Fruit fly (Drosophila melanogaster) whole organism, embryonic: Measurements from ENCODE around the gene Nin.

Experiments
- Abd-B ChIP-seq: fragments of 200-800 bp; sonication (Bioruptor generic); optimal IDR thresholded peaks from 2 replicates; lab custom pipeline; 2018; ENCODE audit warnings: missing biosample characterization, mild to moderate bottlenecking, missing genetic modification characterization, moderate library complexity
- Asciz ChIP-seq: fragments of 200-800 bp; sonication (Bioruptor generic); optimal IDR thresholded peaks from 2 replicates; lab custom pipeline; 2017; ENCODE audit warnings: missing biosample characterization, mild to moderate bottlenecking, missing genetic modification characterization, missing genetic modification reagents
- Atf3 ChIP-seq: fragments of 200-800 bp; sonication (Bioruptor generic); optimal IDR thresholded peaks from 3 replicates; lab custom pipeline; 2016; ENCODE audit warnings: missing biosample characterization, missing genetic modification characterization
- Atf6 ChIP-seq: fragments of 200-800 bp; sonication (Bioruptor generic); IDR thresholded peaks from 2 replicates; pipeline ENCODE4 v1.3.6; 2022; ENCODE audit warnings: missing biosample characterization, missing genetic modification characterization
- Bgb ChIP-seq: fragments of 200-800 bp; sonication (Bioruptor generic); IDR thresholded peaks from 2 replicates; pipeline ENCODE4 v1.3.6; 2022; ENCODE audit warnings: missing biosample characterization, missing genetic modification characterization; ENCODE audit not compliant: partially characterized antibody
- C15 ChIP-seq: fragments of 200-800 bp; sonication (Bioruptor generic); IDR thresholded peaks from 3 replicates; pipeline ENCODE4 v1.3.6; 2022; ENCODE audit warnings: missing biosample characterization, missing genetic modification characterization
- CG10147 ChIP-seq: fragments of 200-800 bp; sonication (Bioruptor generic); optimal IDR thresholded peaks from 2 replicates; lab custom pipeline; 2019; ENCODE audit warnings: missing biosample characterization, mild to moderate bottlenecking, missing genetic modification characterization, moderate library complexity
- CG10431 ChIP-seq: fragments of 200-800 bp; sonication (Bioruptor generic); optimal IDR thresholded peaks from 3 replicates; lab custom pipeline; 2018; ENCODE audit warnings: missing biosample characterization, mild to moderate bottlenecking, missing genetic modification characterization
- CG10543 ChIP-seq: fragments of 200-800 bp; sonication (Bioruptor generic); optimal IDR thresholded peaks from 3 replicates; lab custom pipeline; 2017; ENCODE audit warnings: missing biosample characterization, mild to moderate bottlenecking, missing genetic modification characterization, moderate library complexity
- CG11247 ChIP-seq: fragments of 200-800 bp; sonication (Bioruptor generic); IDR thresholded peaks from 2 replicates; pipeline ENCODE4 v1.3.6; 2022; ENCODE audit warnings: missing biosample characterization, missing genetic modification characterization
- CG11696 ChIP-seq: fragments of 200-800 bp; sonication (Bioruptor generic); IDR thresholded peaks from 2 replicates; pipeline ENCODE4 v1.3.6; 2022; ENCODE audit warnings: missing biosample characterization, missing genetic modification characterization
- CG12071 ChIP-seq: fragments of 200-800 bp; sonication (Bioruptor generic); optimal IDR thresholded peaks from 3 replicates; lab custom pipeline; 2018; ENCODE audit warnings: missing biosample characterization, mild to moderate bottlenecking, missing genetic modification characterization
- CG12104 ChIP-seq: fragments of 200-800 bp; sonication (Bioruptor generic); optimal IDR thresholded peaks from 3 replicates; lab custom pipeline; 2016; ENCODE audit warnings: missing biosample characterization, missing genetic modification characterization
- CG12219 ChIP-seq: fragments of 200-800 bp; sonication (Bioruptor generic); optimal IDR thresholded peaks from 3 replicates; lab custom pipeline; 2018; ENCODE audit warnings: missing biosample characterization, mild to moderate bottlenecking, missing genetic modification characterization
- CG17385 ChIP-seq: fragments of 200-800 bp; sonication (Bioruptor generic); optimal IDR thresholded peaks from 3 replicates; lab custom pipeline; 2018; ENCODE audit warnings: missing biosample characterization, mild to moderate bottlenecking, missing genetic modification characterization
- CG18599 ChIP-seq: fragments of 200-800 bp; sonication (Bioruptor generic); optimal IDR thresholded peaks from 3 replicates; lab custom pipeline; 2017; ENCODE audit warnings: missing biosample characterization, missing genetic modification characterization, mild to moderate bottlenecking, moderate library complexity, missing genetic modification reagents
- CG2875 ChIP-seq: fragments of 200-800 bp; sonication (Bioruptor generic); optimal IDR thresholded peaks from 2 replicates; lab custom pipeline; 2017; ENCODE audit warnings: missing biosample characterization, mild to moderate bottlenecking, missing genetic modification characterization, missing genetic modification reagents
- CG31224 ChIP-seq: fragments of 200-800 bp; sonication (Bioruptor generic); IDR thresholded peaks from 2 replicates; pipeline ENCODE4 v1.3.6; 2022; ENCODE audit warnings: missing biosample characterization, missing genetic modification characterization
- CG34422 ChIP-seq: fragments of 200-800 bp; sonication (Bioruptor generic); IDR thresholded peaks from 3 replicates; pipeline ENCODE4 v1.3.6; 2022; ENCODE audit warnings: missing biosample characterization, missing genetic modification characterization
- CG5953 ChIP-seq: fragments of 200-800 bp; sonication (Bioruptor generic); IDR thresholded peaks from 2 replicates; pipeline ENCODE4 v1.3.6; 2022; ENCODE audit warnings: missing biosample characterization, missing genetic modification characterization
- CG6689 ChIP-seq: fragments of 200-800 bp; sonication (Bioruptor generic); IDR thresholded peaks from 2 replicates; pipeline ENCODE4 v1.3.6; 2022; ENCODE audit warnings: missing biosample characterization, missing genetic modification characterization
- CG6765 ChIP-seq: fragments of 200-800 bp; sonication (Bioruptor generic); optimal IDR thresholded peaks from 3 replicates; lab custom pipeline; 2017; ENCODE audit warnings: missing biosample characterization, mild to moderate bottlenecking, missing genetic modification characterization
- CG7745 ChIP-seq: fragments of 200-800 bp; sonication (Bioruptor generic); optimal IDR thresholded peaks from 2 replicates; lab custom pipeline; 2018; ENCODE audit warnings: missing biosample characterization, mild to moderate bottlenecking, missing genetic modification characterization, moderate library complexity
- CG8765 ChIP-seq: fragments of 200-800 bp; sonication (Bioruptor generic); IDR thresholded peaks from 2 replicates; pipeline ENCODE4 v1.3.6; 2022; ENCODE audit warnings: missing biosample characterization, missing genetic modification characterization
- D ChIP-seq, 2 experiments: fragments of 200-800 bp in 1 of 2; fragments of >200 bp in 1 of 2; sonication (Bioruptor generic) in 1 of 2; optimal IDR thresholded peaks; 2 replicates in 1 of 2; 3 replicates in 1 of 2; lab custom pipeline; 2017; ENCODE audit warnings: mild to moderate bottlenecking in 1 of 2, missing biosample characterization in 1 of 2, missing genetic modification characterization in 1 of 2, missing genetic modification reagents in 1 of 2
- E2f1 ChIP-seq: fragments of 200-800 bp; sonication (Bioruptor generic); IDR thresholded peaks from 2 replicates; pipeline ENCODE4 v1.3.6; 2022; ENCODE audit warnings: missing biosample characterization, missing genetic modification characterization
- ERR ChIP-seq: fragments of 200-800 bp; sonication (Bioruptor generic); optimal IDR thresholded peaks from 2 replicates; lab custom pipeline; 2016; ENCODE audit warnings: missing biosample characterization, missing genetic modification characterization
- Ets65A ChIP-seq: fragments of 200-800 bp; sonication (Bioruptor generic); peaks from one replicate; lab custom pipeline; 2016; ENCODE audit warnings: missing biosample characterization, missing genetic modification characterization
- Gsc ChIP-seq: fragments of 200-800 bp; sonication (Bioruptor generic); IDR thresholded peaks from 2 replicates; pipeline ENCODE4 v1.3.6; 2022; ENCODE audit warnings: missing biosample characterization, missing genetic modification characterization
- Gug ChIP-seq: fragments of 200-800 bp; sonication (Bioruptor generic); IDR thresholded peaks from 4 replicates; pipeline ENCODE4 v1.3.6; 2022; ENCODE audit warnings: missing biosample characterization, missing genetic modification characterization
- HHEX ChIP-seq: fragments of 200-800 bp; sonication (Bioruptor generic); optimal IDR thresholded peaks from 3 replicates; lab custom pipeline; 2017; ENCODE audit warnings: missing biosample characterization, mild to moderate bottlenecking, missing genetic modification characterization, missing genetic modification reagents
- HLH54F ChIP-seq: fragments of 200-800 bp; sonication (Bioruptor generic); optimal IDR thresholded peaks from 3 replicates; lab custom pipeline; 2016; ENCODE audit warnings: missing biosample characterization, missing genetic modification characterization
- HmgZ ChIP-seq: fragments of 200-800 bp; sonication (Bioruptor generic); optimal IDR thresholded peaks from 2 replicates; lab custom pipeline; 2018; ENCODE audit warnings: missing biosample characterization, mild to moderate bottlenecking, missing genetic modification characterization
- Hr3 ChIP-seq: fragments of 200-800 bp; sonication (Bioruptor generic); optimal IDR thresholded peaks from 3 replicates; lab custom pipeline; 2016; ENCODE audit warnings: missing biosample characterization, missing genetic modification characterization
- Xbp1 ChIP-seq: fragments of 200-800 bp; sonication (Bioruptor generic); optimal IDR thresholded peaks from 3 replicates; lab custom pipeline; 2016; ENCODE audit warnings: missing biosample characterization, mild to moderate bottlenecking, missing genetic modification characterization
- YL-1 ChIP-seq: fragments of 200-800 bp; sonication (Bioruptor generic); optimal IDR thresholded peaks from 3 replicates; lab custom pipeline; 2017; ENCODE audit warnings: missing biosample characterization, mild to moderate bottlenecking, missing genetic modification characterization
- abd-A ChIP-seq: fragments of 200-800 bp; sonication (Bioruptor generic); optimal IDR thresholded peaks from 3 replicates; lab custom pipeline; 2019; ENCODE audit warnings: missing biosample characterization, mild to moderate bottlenecking, missing genetic modification characterization, moderate library complexity
- croc ChIP-seq: fragments of 200-800 bp; sonication (Bioruptor generic); conservative IDR thresholded peaks from 3 replicates; pipeline ENCODE4 v1.3.6; 2022; ENCODE audit warnings: missing biosample characterization, missing genetic modification characterization
- danr ChIP-seq: fragments of 200-800 bp; sonication (Bioruptor generic); IDR thresholded peaks from 2 replicates; pipeline ENCODE4 v1.3.6; 2022; ENCODE audit warnings: missing biosample characterization, missing genetic modification characterization
- kni ChIP-seq: fragments of 200-800 bp; sonication (Bioruptor generic); optimal IDR thresholded peaks from 3 replicates; lab custom pipeline; 2017; ENCODE audit warnings: mild to moderate bottlenecking, missing biosample characterization, missing genetic modification reagents, missing genetic modification characterization
- lbe ChIP-seq: fragments of 200-800 bp; sonication (Bioruptor generic); optimal IDR thresholded peaks from 2 replicates; lab custom pipeline; 2016; ENCODE audit warnings: missing biosample characterization, mild to moderate bottlenecking, missing genetic modification characterization
- org-1 ChIP-seq: fragments of 200-800 bp; sonication (Bioruptor generic); optimal IDR thresholded peaks from 2 replicates; lab custom pipeline; 2017; ENCODE audit warnings: missing biosample characterization, missing genetic modification characterization
- pita ChIP-seq: fragments of 200-800 bp; sonication (Bioruptor generic); optimal IDR thresholded peaks from 2 replicates; lab custom pipeline; 2017; ENCODE audit warnings: missing biosample characterization, mild to moderate bottlenecking, missing genetic modification characterization
- rib ChIP-seq: fragments of 200-800 bp; sonication (Bioruptor generic); IDR thresholded peaks from 2 replicates; pipeline ENCODE4 v1.3.6; 2022; ENCODE audit warnings: missing biosample characterization, missing genetic modification characterization
- row ChIP-seq: fragments of 200-800 bp; sonication (Bioruptor generic); IDR thresholded peaks from 3 replicates; pipeline ENCODE4 v1.3.6; 2022; ENCODE audit warnings: missing biosample characterization, missing genetic modification characterization
- shn ChIP-seq: fragments of 200-800 bp; sonication (Bioruptor generic); optimal IDR thresholded peaks from 3 replicates; lab custom pipeline; 2016; ENCODE audit warnings: missing biosample characterization, missing genetic modification characterization
- sisA ChIP-seq: fragments of 200-800 bp; sonication (Bioruptor generic); IDR thresholded peaks from 2 replicates; pipeline ENCODE4 v1.3.6; 2022; ENCODE audit warnings: missing biosample characterization, missing genetic modification characterization
- sr ChIP-seq: fragments of 200-800 bp; sonication (Bioruptor generic); IDR thresholded peaks from 3 replicates; pipeline ENCODE4 v1.3.6; 2022; ENCODE audit warnings: missing biosample characterization, missing genetic modification characterization
- trh ChIP-seq: fragments of 200-800 bp; sonication (Bioruptor generic); optimal IDR thresholded peaks from 2 replicates; lab custom pipeline; 2016; ENCODE audit warnings: missing biosample characterization, missing genetic modification characterization

Gene Nin

dm6 chr2L:5278309-5279130 is at the start of gene Nin, which contains the start of gene Bub1 (continued):
- no peak for TF ChIP-seq YL-1
- TF ChIP-seq row (GFP tag; lab: Robert Waterston, UW) = peak; percentile 91
- TF ChIP-seq Gsc (GFP tag; lab: Robert Waterston, UW) = no peak
- TF ChIP-seq HHEX = no peak
- TF ChIP-seq CG17385 (GFP tag; lab: Kevin White, UChicago) = no peak
- TF ChIP-seq Bgb (GFP tag; lab: Robert Waterston, UW) = peak; percentile 88
- TF ChIP-seq CG6689 (GFP tag; lab: Robert Waterston, UW) = no peak
- peak; percentile 48; the same call in 1 of the 2 replicates for TF ChIP-seq CG11247 (GFP tag; lab: Robert Waterston, UW)
- TF ChIP-seq CG2875 = no peak
- TF ChIP-seq CG12219 (GFP tag; lab: Kevin White, UChicago) = no peak
- TF ChIP-seq kni (GFP tag; lab: Kevin White, UChicago) = no peak
- no peak for TF ChIP-seq abd-A (tag; lab: Kevin White, UChicago)
- TF ChIP-seq danr (GFP tag; lab: Robert Waterston, UW) = no peak
- no peak for TF ChIP-seq Atf6 (GFP tag; lab: Robert Waterston, UW)
- peak; percentile 52 for TF ChIP-seq Xbp1 (GFP tag; lab: Kevin White, UChicago)
- no peak for TF ChIP-seq CG6765
- peak; percentile 2 for TF ChIP-seq Atf3
- TF ChIP-seq sr (GFP tag; lab: Robert Waterston, UW) = peak; percentile 73; the same call in 2 of the 3 replicates
- peak; percentile 86 for TF ChIP-seq Ets65A (GFP tag; lab: Kevin White, UChicago)
- TF ChIP-seq Abd-B = peak; percentile 44
- peak; percentile 36; the same call in 1 of the 2 replicates for TF ChIP-seq E2f1
- TF ChIP-seq CG10543 (GFP tag; lab: Kevin White, UChicago) = peak; percentile 7
- TF ChIP-seq CG34422 = peak; percentile 59; the same call in 1 of the 3 replicates
- no peak for TF ChIP-seq CG10147
- TF ChIP-seq trh (GFP tag; lab: Kevin White, UChicago) = no peak
- no peak for TF ChIP-seq CG31224 (GFP tag; lab: Robert Waterston, UW)
- TF ChIP-seq CG8765 (GFP tag; lab: Robert Waterston, UW) = no peak
- 0 out of 2 replicates have a peak, but pooled peaks have one; percentile 30 for TF ChIP-seq CG11696 (GFP tag; lab: Robert Waterston, UW)
- no peak for TF ChIP-seq ERR (GFP tag; lab: Kevin White, UChicago)
- TF ChIP-seq CG18599 (GFP tag; lab: Kevin White, UChicago) = no peak
- TF ChIP-seq CG7745 = no peak
- no peak for TF ChIP-seq HmgZ (tag; lab: Kevin White, UChicago)
- TF ChIP-seq Asciz (GFP tag; lab: Kevin White, UChicago) = no peak
- no peak for TF ChIP-seq pita
- no peak for TF ChIP-seq D (optimal IDR thresholded peaks at IDR 0.05; lab: Kevin White, UChicago)
- TF ChIP-seq D (GFP tag; optimal IDR thresholded peaks at IDR 0.05; lab: Kevin White, UChicago) = no peak
- peak; percentile 29 for TF ChIP-seq Hr3 (GFP tag; lab: Kevin White, UChicago)
- no peak for TF ChIP-seq CG12104 (GFP tag; lab: Kevin White, UChicago)
- TF ChIP-seq croc (GFP tag; lab: Robert Waterston, UW) = no peak
- TF ChIP-seq CG10431 = no peak
- no peak for TF ChIP-seq lbe
- peak; percentile 37; the same call in 1 of the 2 replicates for TF ChIP-seq sisA
- no peak for TF ChIP-seq rib (GFP tag; lab: Robert Waterston, UW)
- TF ChIP-seq org-1 (GFP tag; lab: Kevin White, UChicago) = no peak
- no peak for TF ChIP-seq CG5953 (GFP tag; lab: Robert Waterston, UW)
- peak; percentile 43 for TF ChIP-seq HLH54F (GFP tag; lab: Kevin White, UChicago)
- no peak for TF ChIP-seq CG12071 (GFP tag; lab: Kevin White, UChicago)
- TF ChIP-seq shn (GFP tag; lab: Kevin White, UChicago) = peak; percentile 11
- TF ChIP-seq C15 (GFP tag; lab: Robert Waterston, UW) = no peak
- TF ChIP-seq Gug (GFP tag; lab: Robert Waterston, UW) = peak; percentile 79
